Fruit fly (Drosophila melanogaster) whole organism, wandering third instar larva: ENCODE data around the gene CG10513.

Source experiments
- Hr78 ChIP-seq: fragments of >200 bp; optimal IDR thresholded peaks from 2 replicates; lab custom pipeline; 2017; ENCODE audit warnings: missing biosample characterization, missing genetic modification characterization
- Hr83 ChIP-seq: fragments of 200-300 bp; sonication (Bioruptor generic); optimal IDR thresholded peaks from 2 replicates; lab custom pipeline; 2016; ENCODE audit warnings: missing biosample characterization, mild to moderate bottlenecking, missing genetic modification characterization, moderate library complexity; ENCODE audit not compliant: poor library complexity, severe bottlenecking
- N ChIP-seq: fragments of >200 bp; optimal IDR thresholded peaks from 2 replicates; lab custom pipeline; 2018; ENCODE audit warnings: missing biosample characterization, missing external identifiers, missing genetic modification characterization
- Rel ChIP-seq, 2 experiments: fragments of 200-800 bp; sonication (Bioruptor generic) in 1 of 2; optimal IDR thresholded peaks; 2 replicates in 1 of 2; 3 replicates in 1 of 2; lab custom pipeline; 2016 to 2019; ENCODE audit warnings: mild to moderate bottlenecking in 2 of 2, missing biosample characterization in 2 of 2, missing genetic modification characterization in 2 of 2, moderate library complexity in 1 of 2
- brk ChIP-seq: fragments of 200-800 bp; sonication (Bioruptor generic); optimal IDR thresholded peaks from 2 replicates; lab custom pipeline; 2016; ENCODE audit warnings: missing biosample characterization, mild to moderate bottlenecking, missing genetic modification characterization
- lola ChIP-seq: fragments of >200 bp; optimal IDR thresholded peaks from 2 replicates; lab custom pipeline; 2017; ENCODE audit warnings: missing biosample characterization, missing genetic modification characterization
- pan ChIP-seq: fragments of >200 bp; optimal IDR thresholded peaks from 2 replicates; lab custom pipeline; 2017
- psq ChIP-seq: fragments of 200-800 bp; sonication (Bioruptor generic); optimal IDR thresholded peaks from 3 replicates; lab custom pipeline; 2017; ENCODE audit warnings: missing biosample characterization, mild to moderate bottlenecking, missing genetic modification characterization, moderate library complexity
- tai ChIP-seq: sonication (Bioruptor generic); optimal IDR thresholded peaks from 2 replicates; lab custom pipeline; 2016; ENCODE audit warnings: missing biosample characterization, missing genetic modification characterization
- usp ChIP-seq: fragments of >200 bp; optimal IDR thresholded peaks from 2 replicates; lab custom pipeline; 2017; ENCODE audit warnings: missing biosample characterization, missing genetic modification characterization

DNA sequence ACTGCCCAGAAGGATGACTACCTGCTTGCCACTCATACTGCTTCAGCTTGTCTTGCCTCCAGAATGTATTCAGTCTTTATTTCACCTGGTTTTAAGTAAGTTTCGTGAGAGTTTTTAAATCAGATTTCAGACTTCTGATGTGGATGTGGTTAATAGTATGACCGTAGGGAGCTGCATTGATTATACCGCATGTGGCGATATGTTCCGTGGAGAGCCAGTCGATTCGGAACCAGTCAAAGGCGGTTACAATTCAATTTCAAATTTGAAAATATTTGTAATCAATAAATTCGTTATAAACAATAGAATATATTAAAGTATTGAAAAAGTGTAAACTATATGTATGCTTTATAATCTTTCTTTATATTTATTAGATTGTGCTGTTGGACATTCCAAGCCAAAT lies 41.6 kb downstream of the CG10513 start, which contains the start of gene Sil1:
- TF ChIP-seq tai (no peak), N (GFP tag; lab: Kevin White, UChicago) (no peak), Hr83 (GFP tag; lab: Kevin White, UChicago) (no peak), psq (GFP tag; lab: Kevin White, UChicago) (no peak), lola (GFP tag; lab: Kevin White, UChicago) (no peak), Rel (GFP tag; optimal IDR thresholded peaks at IDR 0.05; lab: Kevin White, UChicago) (no peak), Rel (tag; optimal IDR thresholded peaks at IDR 0.05; lab: Kevin White, UChicago) (no peak), usp (GFP tag; lab: Kevin White, UChicago) (no peak), pan (lab: Kevin White, UChicago) (no peak), Hr78 (GFP tag; lab: Kevin White, UChicago) (no peak), brk (GFP tag; lab: Kevin White, UChicago) (no peak)
